Worm (Caenorhabditis elegans): Measurements from ENCODE around the gene R11D1.12.

Gene R11D1.12

ce11 chrV:12732734-12733133, 6.9 kb upstream of the R11D1.12 start:
- no peak for TF ChIP-seq fkh-10 (GFP tag; optimal IDR thresholded peaks at IDR 0.05)
- TF ChIP-seq nhr-90 (tag; optimal IDR thresholded peaks at IDR 0.05; ENCODE audit: poor library complexity) = no peak
- peak; percentile 80 for TF ChIP-seq elt-2 (tag; optimal IDR thresholded peaks at IDR 0.05)
- TF ChIP-seq pag-3 (tag; optimal IDR thresholded peaks at IDR 0.05; ENCODE audit: borderline replicate concordance, insufficient read depth) = no peak
- TF ChIP-seq nhr-85 (tag) = peak; percentile 69
- no peak for TF ChIP-seq ceh-8 (GFP tag; optimal IDR thresholded peaks at IDR 0.05)
- TF ChIP-seq jun-1 (tag; optimal IDR thresholded peaks at IDR 0.05) = peak; percentile 45
- TF ChIP-seq elt-3 (tag; optimal IDR thresholded peaks at IDR 0.05) = peak in 2 of 6 experiments; percentile 11 to 29
- TF ChIP-seq fos-1 (tag; optimal IDR thresholded peaks at IDR 0.05) = no peak
- no peak for TF ChIP-seq lin-35 (GFP tag; optimal IDR thresholded peaks at IDR 0.05)
- no peak for TF ChIP-seq skn-1 (tag; optimal IDR thresholded peaks at IDR 0.05)
- TF ChIP-seq lsy-2 (tag; optimal IDR thresholded peaks at IDR 0.05) = no peak
- no peak for TF ChIP-seq pqm-1 (tag; optimal IDR thresholded peaks at IDR 0.05)
- TF ChIP-seq efl-1 (optimal IDR thresholded peaks at IDR 0.05) = no peak
- peak in 1 of 2 experiments; percentile 2 for TF ChIP-seq efl-1 (GFP tag; optimal IDR thresholded peaks at IDR 0.05 in 1 of 2)

ce11 chrV:12729220-12729619, 3.4 kb upstream of the R11D1.12 start, which contains the start of gene R11D1.10:
R11D1.10 (plus strand) TSS chrV:12729520.
- TF ChIP-seq hlh-4 (tag; optimal IDR thresholded peaks at IDR 0.05) = no peak
- TF ChIP-seq efl-1 (optimal IDR thresholded peaks at IDR 0.05) = no peak
- peak in 1 of 2 experiments; percentile 70 for TF ChIP-seq efl-1 (GFP tag; optimal IDR thresholded peaks at IDR 0.05 in 1 of 2)
- no peak for TF ChIP-seq unc-86 (tag; optimal IDR thresholded peaks at IDR 0.05)

ce11 chrV:12728062-12728665, 2.4 kb upstream of the R11D1.12 start, which contains the start of the genes rpl-28 and mrpl-49:
rpl-28 (minus strand) TSS chrV:12728112.
mrpl-49 (plus strand) TSS chrV:12728631.
- TF ChIP-seq lin-39 (tag; optimal IDR thresholded peaks at IDR 0.05) = peak; percentile 78
- TF ChIP-seq hlh-17 (GFP tag; optimal IDR thresholded peaks at IDR 0.05; ENCODE audit: borderline replicate concordance) = no peak
- TF ChIP-seq nhr-28 (tag; optimal IDR thresholded peaks at IDR 0.05) = no peak
- peak; percentile 82 for TF ChIP-seq swsn-7 (tag; optimal IDR thresholded peaks at IDR 0.05)
- TF ChIP-seq nhr-90 (tag; optimal IDR thresholded peaks at IDR 0.05; ENCODE audit: poor library complexity) = peak; percentile 82
- TF ChIP-seq nhr-77 (tag; optimal IDR thresholded peaks at IDR 0.05) = peak; percentile 82
- TF ChIP-seq hpl-2 (GFP tag; optimal IDR thresholded peaks at IDR 0.05) = peak; percentile 23
- peak; percentile 91 for TF ChIP-seq nhr-71 (tag; optimal IDR thresholded peaks at IDR 0.05)
- peak; percentile 72 for TF ChIP-seq unc-86 (tag; optimal IDR thresholded peaks at IDR 0.05)
- TF ChIP-seq nhr-19 (GFP tag; conservative IDR thresholded peaks at IDR 0.05) = peak; percentile 86
- no peak for TF ChIP-seq ama-1 (optimal IDR thresholded peaks at IDR 0.05)
- peak; percentile 93 for TF ChIP-seq skn-1 (tag; optimal IDR thresholded peaks at IDR 0.05)
- TF ChIP-seq nhr-12 (tag; optimal IDR thresholded peaks at IDR 0.05) = no peak
- peak; percentile 1 for TF ChIP-seq zip-4 (GFP tag; optimal IDR thresholded peaks at IDR 0.05)
- peak; percentile 84 for TF ChIP-seq rnt-1 (tag; optimal IDR thresholded peaks at IDR 0.05)
- TF ChIP-seq ceh-82 (tag; optimal IDR thresholded peaks at IDR 0.05) = peak; percentile 92 to 93 (median 93)
- peak; percentile 97 for TF ChIP-seq mep-1 (tag; optimal IDR thresholded peaks at IDR 0.05)
- peak; percentile 42 for TF ChIP-seq fkh-10 (GFP tag; optimal IDR thresholded peaks at IDR 0.05)
- TF ChIP-seq grh-1 (GFP tag; IDR thresholded peaks at IDR 0.05) = peak; percentile 72
- no peak for TF ChIP-seq unc-62 (GFP tag; optimal IDR thresholded peaks at IDR 0.05)
- no peak for TF ChIP-seq ceh-63 (GFP tag; optimal IDR thresholded peaks at IDR 0.05)
- TF ChIP-seq lin-14 (GFP tag; optimal IDR thresholded peaks at IDR 0.05) = peak; percentile 95
- peak; percentile 25 for TF ChIP-seq ztf-4 (tag; optimal IDR thresholded peaks at IDR 0.05)
- no peak for TF ChIP-seq nhr-11 (tag; optimal IDR thresholded peaks at IDR 0.05)
- peak; percentile 93 for TF ChIP-seq nhr-85 (tag)
- TF ChIP-seq hlh-4 (tag; optimal IDR thresholded peaks at IDR 0.05) = no peak
- TF ChIP-seq unc-98 (GFP tag; IDR thresholded peaks at IDR 0.05) = no peak
- TF ChIP-seq efl-3 (GFP tag; optimal IDR thresholded peaks at IDR 0.05) = no peak
- peak; percentile 61 for TF ChIP-seq C04F5.9 (tag; optimal IDR thresholded peaks at IDR 0.05)
- TF ChIP-seq egl-13 (tag; optimal IDR thresholded peaks at IDR 0.05) = peak; percentile 65
- no peak for TF ChIP-seq Y116A8C.19 (tag; optimal IDR thresholded peaks at IDR 0.05; ENCODE audit: borderline replicate concordance)
- peak; percentile 81 for TF ChIP-seq lin-13 (GFP tag; optimal IDR thresholded peaks at IDR 0.05)
- peak; percentile 93 for TF ChIP-seq snu-23 (GFP tag; optimal IDR thresholded peaks at IDR 0.05)
- no peak for TF ChIP-seq ets-5 (GFP tag; IDR thresholded peaks at IDR 0.05)
- TF ChIP-seq ceh-8 (GFP tag; optimal IDR thresholded peaks at IDR 0.05) = peak; percentile 56
- TF ChIP-seq sup-37 (GFP tag; optimal IDR thresholded peaks at IDR 0.05) = no peak
- no peak for TF ChIP-seq sptf-1 (tag; optimal IDR thresholded peaks at IDR 0.05)
- TF ChIP-seq nhr-76 (tag; optimal IDR thresholded peaks at IDR 0.05) = no peak

All from whole organism, L1 larva.